Worm (Caenorhabditis elegans) whole organism, L3 larva: ENCODE results near the gene F53C3.4.

ENCODE experiments used
- ZK546.5 ChIP-seq: sonication (generic microtip); optimal IDR thresholded peaks from 2 replicates; lab custom pipeline; 2017; ENCODE audit warnings: missing biosample characterization, missing genetic modification characterization
- aly-2 ChIP-seq: fragments of 150-350 bp; optimal IDR thresholded peaks from 2 replicates; lab custom pipeline; 2014; ENCODE audit warnings: missing biosample characterization, missing genetic modification characterization
- ama-1 ChIP-seq: fragments of 150-350 bp; optimal IDR thresholded peaks from 2 replicates; lab custom pipeline; 2018
- ceh-28 ChIP-seq: fragments of 150-350 bp; optimal IDR thresholded peaks from 2 replicates; lab custom pipeline; 2014; ENCODE audit warnings: missing biosample characterization, missing genetic modification reagents, missing genetic modification characterization
- ceh-82 ChIP-seq: fragments of 150-350 bp; optimal IDR thresholded peaks from 2 replicates; lab custom pipeline; 2014; ENCODE audit warnings: missing biosample characterization, missing genetic modification characterization
- ceh-9 ChIP-seq: sonication (generic microtip); optimal IDR thresholded peaks from 2 replicates; lab custom pipeline; 2018; ENCODE audit warnings: missing biosample characterization, missing genetic modification characterization
- daf-12 ChIP-seq: fragments of 150-350 bp; optimal IDR thresholded peaks from 2 replicates; lab custom pipeline; 2014; ENCODE audit warnings: missing biosample characterization, missing genetic modification reagents, missing genetic modification characterization
- egl-27 ChIP-seq: sonication (generic microtip); optimal IDR thresholded peaks from 4 replicates; lab custom pipeline; 2017; ENCODE audit warnings: missing biosample characterization, missing genetic modification reagents, missing genetic modification characterization
- egl-5 ChIP-seq: fragments of 150-350 bp; optimal IDR thresholded peaks from 2 replicates; lab custom pipeline; 2017; ENCODE audit warnings: missing biosample characterization, missing genetic modification reagents, missing genetic modification characterization, inconsistent platforms
- elt-1 ChIP-seq: fragments of 150-350 bp; optimal IDR thresholded peaks from 2 replicates; lab custom pipeline; 2014; ENCODE audit warnings: missing biosample characterization, missing genetic modification characterization
- elt-3 ChIP-seq, 3 experiments: fragments of 150-350 bp in 1 of 3; sonication (generic microtip) in 2 of 3; optimal IDR thresholded peaks; 2 replicates in 2 of 3; 4 replicates in 1 of 3; lab custom pipeline; 2014 to 2017; ENCODE audit warnings: missing biosample characterization in 3 of 3, missing genetic modification characterization in 3 of 3
- eor-1 ChIP-seq, 2 experiments: fragments of 150-350 bp; optimal IDR thresholded peaks; 2 replicates each; lab custom pipeline; 2014 to 2018; ENCODE audit warnings: missing biosample characterization in 2 of 2, missing genetic modification characterization in 2 of 2
- fkh-10 ChIP-seq: sonication (generic microtip); optimal IDR thresholded peaks from 2 replicates; lab custom pipeline; 2017; ENCODE audit warnings: missing biosample characterization, missing genetic modification reagents, missing genetic modification characterization
- fos-1 ChIP-seq: fragments of 150-350 bp; optimal IDR thresholded peaks from 2 replicates; lab custom pipeline; 2014; ENCODE audit warnings: missing biosample characterization, missing genetic modification characterization
- hmg-11 ChIP-seq: sonication (generic microtip); optimal IDR thresholded peaks from 2 replicates; lab custom pipeline; 2016; ENCODE audit warnings: missing genetic modification characterization, missing compliant biosample characterization
- lin-39 ChIP-seq: fragments of 150-350 bp; optimal IDR thresholded peaks from 2 replicates; lab custom pipeline; 2018; ENCODE audit warnings: missing biosample characterization, missing genetic modification reagents, missing genetic modification characterization
- lsy-12 ChIP-seq: sonication (generic microtip); optimal IDR thresholded peaks from 2 replicates; lab custom pipeline; 2016; ENCODE audit warnings: mild to moderate bottlenecking, missing genetic modification characterization, missing compliant biosample characterization
- mdl-1 ChIP-seq: fragments of 150-350 bp; optimal IDR thresholded peaks from 2 replicates; lab custom pipeline; 2014; ENCODE audit warnings: missing biosample characterization, missing genetic modification characterization
- mml-1 ChIP-seq: fragments of 150-350 bp; sonication (generic microtip); optimal IDR thresholded peaks from 3 replicates; lab custom pipeline; 2014; ENCODE audit warnings: missing biosample characterization, missing genetic modification characterization
- nfya-1 ChIP-seq: sonication (generic microtip); optimal IDR thresholded peaks from 2 replicates; lab custom pipeline; 2017; ENCODE audit warnings: missing genetic modification characterization, mild to moderate bottlenecking, missing compliant biosample characterization, antibody characterized with exemption, moderate library complexity; ENCODE audit not compliant: insufficient read depth
- nhr-11 ChIP-seq: fragments of 150-350 bp; optimal IDR thresholded peaks from 2 replicates; lab custom pipeline; 2014; ENCODE audit warnings: missing biosample characterization, missing genetic modification characterization
- nhr-12 ChIP-seq: fragments of 150-350 bp; optimal IDR thresholded peaks from 2 replicates; lab custom pipeline; 2014; ENCODE audit warnings: missing biosample characterization, missing genetic modification characterization
- nhr-23 ChIP-seq: fragments of 150-350 bp; optimal IDR thresholded peaks from 2 replicates; lab custom pipeline; 2014; ENCODE audit warnings: missing biosample characterization, missing genetic modification reagents, missing genetic modification characterization
- nhr-237 ChIP-seq: fragments of 150-350 bp; optimal IDR thresholded peaks from 2 replicates; lab custom pipeline; 2014; ENCODE audit warnings: missing biosample characterization, missing genetic modification characterization
- nhr-25 ChIP-seq: sonication (generic microtip); optimal IDR thresholded peaks from 2 replicates; lab custom pipeline; 2017; ENCODE audit warnings: missing biosample characterization, missing genetic modification characterization
- nhr-28 ChIP-seq: fragments of 150-350 bp; optimal IDR thresholded peaks from 2 replicates; lab custom pipeline; 2014; ENCODE audit warnings: missing biosample characterization, missing genetic modification characterization
- nhr-43 ChIP-seq: sonication (generic microtip); optimal IDR thresholded peaks from 2 replicates; lab custom pipeline; 2016; ENCODE audit warnings: mild to moderate bottlenecking, missing genetic modification characterization, missing compliant biosample characterization; ENCODE audit not compliant: poor library complexity, severe bottlenecking
- nhr-67 ChIP-seq: fragments of 150-350 bp; optimal IDR thresholded peaks from 2 replicates; lab custom pipeline; 2014; ENCODE audit warnings: missing biosample characterization, missing genetic modification characterization
- nhr-76 ChIP-seq: fragments of 150-350 bp; sonication (generic microtip); optimal IDR thresholded peaks from 5 replicates; lab custom pipeline; 2014; ENCODE audit warnings: missing biosample characterization, missing genetic modification characterization
- pha-4 ChIP-seq: fragments of 150-350 bp; optimal IDR thresholded peaks from 2 replicates; lab custom pipeline; 2014; ENCODE audit warnings: missing biosample characterization, missing genetic modification reagents, missing genetic modification characterization
- sea-2 ChIP-seq: fragments of 150-350 bp; sonication (generic microtip); optimal IDR thresholded peaks from 4 replicates; lab custom pipeline; 2014; ENCODE audit warnings: missing biosample characterization, missing genetic modification reagents, missing genetic modification characterization
- snpc-4 ChIP-seq: fragments of 150-350 bp; optimal IDR thresholded peaks from 2 replicates; lab custom pipeline; 2014; ENCODE audit warnings: missing biosample characterization, missing genetic modification characterization
- tbx-2 ChIP-seq: sonication (generic microtip); optimal IDR thresholded peaks from 2 replicates; lab custom pipeline; 2016; ENCODE audit warnings: mild to moderate bottlenecking, missing genetic modification characterization, missing compliant biosample characterization
- unc-39 ChIP-seq: sonication (generic microtip); optimal IDR thresholded peaks from 4 replicates; lab custom pipeline; 2017; ENCODE audit warnings: missing biosample characterization, missing genetic modification characterization
- unc-62 ChIP-seq: fragments of 150-350 bp; sonication (generic microtip); optimal IDR thresholded peaks from 4 replicates; lab custom pipeline; 2014; ENCODE audit warnings: missing biosample characterization, missing genetic modification reagents, missing genetic modification characterization
- zag-1 ChIP-seq: fragments of 150-350 bp; optimal IDR thresholded peaks from 2 replicates; lab custom pipeline; 2014; ENCODE audit warnings: missing biosample characterization, missing genetic modification characterization
- ztf-11 ChIP-seq: fragments of 150-350 bp; optimal IDR thresholded peaks from 2 replicates; lab custom pipeline; 2014; ENCODE audit warnings: missing biosample characterization, missing genetic modification characterization
- ztf-4 ChIP-seq: fragments of 150-350 bp; optimal IDR thresholded peaks from 2 replicates; lab custom pipeline; 2014; ENCODE audit warnings: missing biosample characterization, missing genetic modification characterization

F53C3.4 gene

DNA sequence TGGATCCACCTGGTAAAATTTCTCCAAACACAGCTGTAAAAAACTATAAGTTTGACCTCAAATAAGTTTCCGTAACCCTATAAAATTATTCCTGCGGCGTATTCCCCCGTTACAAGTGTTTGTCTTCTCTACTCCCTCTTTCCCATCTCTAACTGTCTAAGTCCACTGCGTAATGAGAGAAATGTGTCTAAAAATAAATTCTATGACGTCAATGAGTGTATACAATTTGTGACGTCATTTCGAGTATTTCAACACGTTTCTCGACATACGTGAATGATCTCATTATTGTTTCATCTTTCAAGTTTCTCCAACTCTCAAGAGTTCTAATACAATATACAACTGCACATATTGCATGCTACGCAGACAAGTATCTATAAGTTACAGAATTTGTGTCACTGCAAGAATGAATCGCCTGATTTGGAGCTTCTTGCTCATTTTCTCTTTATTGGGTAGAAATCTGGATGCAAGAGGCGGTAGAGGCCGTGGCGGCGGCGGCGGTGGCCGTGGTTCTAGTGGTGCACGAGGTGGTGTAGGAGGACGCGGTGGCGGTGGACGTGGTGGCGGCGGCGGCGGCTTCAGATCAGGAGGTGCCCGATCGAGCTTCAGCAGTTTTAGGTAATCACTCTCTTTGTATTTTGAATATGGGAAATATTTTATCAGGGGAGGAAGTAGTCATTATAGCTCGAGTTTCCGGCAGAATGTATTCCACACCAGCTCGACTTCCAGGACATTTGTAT is 3.3 kb upstream of the F53C3.4 start, which contains the start of gene F53C3.6 (continued):
- TF ChIP-seq nfya-1 (tag; lab: Kevin White, UChicago) (peak; percentile 65), nhr-28 (tag; lab: Kevin White, UChicago) (no peak), ztf-4 (tag; lab: Kevin White, UChicago) (no peak), pha-4 (no peak), snpc-4 (no peak), mml-1 (tag; lab: Kevin White, UChicago) (no peak), egl-27 (tag; lab: Kevin White, UChicago) (peak; percentile 40), nhr-23 (no peak), fkh-10 (GFP tag; lab: Kevin White, UChicago) (no peak), elt-3 (tag; optimal IDR thresholded peaks at IDR 0.05; lab: Kevin White, UChicago) (no peak), egl-5 (peak; percentile 52), nhr-67 (tag; lab: Kevin White, UChicago) (no peak), eor-1 (tag; optimal IDR thresholded peaks at IDR 0.05; lab: Kevin White, UChicago) (no peak), sea-2 (GFP tag; lab: Kevin White, UChicago) (no peak), ceh-28 (tag; lab: Kevin White, UChicago) (peak; percentile 37), ztf-11 (no peak), nhr-11 (no peak), mdl-1 (peak; percentile 16), nhr-12 (tag; lab: Kevin White, UChicago) (no peak)

DNA sequence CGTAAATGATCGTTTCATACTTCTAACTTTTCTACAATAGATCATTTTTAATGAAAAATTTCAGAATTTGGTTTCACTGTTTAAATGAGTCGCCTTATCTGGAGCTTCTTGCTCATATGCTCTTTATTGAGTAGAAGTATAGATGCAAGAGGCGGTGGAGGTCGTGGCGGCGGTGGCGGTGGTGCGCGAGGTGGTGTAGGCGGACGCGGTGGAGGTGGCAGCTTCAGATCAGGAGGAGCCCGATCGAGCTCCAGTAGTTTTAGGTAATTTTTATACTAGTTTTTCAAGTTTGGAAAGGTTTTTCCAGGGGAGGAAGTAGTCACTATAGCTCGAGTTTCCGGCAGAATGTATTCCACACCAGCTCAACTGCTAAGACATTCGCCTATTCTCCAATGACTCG is 1.6 kb downstream of the F53C3.4 start, which contains the start of gene F53C3.3:
Gene F53C3.3, plus strand, starts transcription at position 59 of the 400 bp plus-strand sequence.
- TF ChIP-seq ama-1 (no peak), egl-5 (no peak), zag-1 (no peak), nhr-12 (tag; lab: Kevin White, UChicago) (no peak), ceh-9 (tag; lab: Kevin White, UChicago) (no peak), hmg-11 (tag; lab: Kevin White, UChicago) (no peak), fos-1 (tag; lab: Kevin White, UChicago) (no peak), eor-1 (tag; optimal IDR thresholded peaks at IDR 0.05; lab: Kevin White, UChicago) (no peak), nfya-1 (tag; lab: Kevin White, UChicago) (no peak), ZK546.5 (tag; lab: Kevin White, UChicago) (no peak), tbx-2 (tag; lab: Kevin White, UChicago) (no peak), aly-2 (no peak), nhr-43 (no peak), unc-62 (GFP tag; lab: Kevin White, UChicago) (no peak), daf-12 (tag; lab: Kevin White, UChicago) (no peak), sea-2 (GFP tag; lab: Kevin White, UChicago) (no peak), lin-39 (tag; lab: Kevin White, UChicago) (no peak)

DNA sequence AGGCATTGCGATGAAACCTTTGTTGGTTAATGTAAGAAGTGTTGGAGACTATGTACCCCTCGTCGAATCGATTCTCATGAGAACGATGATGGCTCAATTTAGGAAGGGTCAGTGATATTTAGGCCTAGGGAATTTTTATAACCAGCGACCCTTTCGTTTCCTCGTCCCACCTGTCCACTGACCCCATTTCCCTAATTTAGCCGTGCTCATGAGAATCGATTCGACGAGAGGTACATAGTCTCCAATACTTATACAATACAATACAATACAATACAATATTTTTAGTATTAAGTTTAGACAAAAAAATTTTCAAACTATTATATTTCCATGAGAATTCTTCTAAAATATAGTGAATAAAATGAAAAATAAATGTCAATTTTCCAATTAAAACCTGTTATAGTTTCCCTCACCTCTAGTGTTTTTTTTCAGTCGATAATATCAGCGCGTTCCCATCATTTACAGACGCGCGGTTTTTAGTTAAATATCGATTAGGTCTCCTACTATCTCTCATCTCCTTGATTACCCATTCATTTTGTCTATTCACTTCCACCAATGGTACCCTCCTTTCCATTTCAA is 5.5 kb downstream of the F53C3.4 start, which contains the start of the genes F53C3.11 and fbxb-103:
Gene F53C3.11, minus strand, starts transcription at position 101 of the 576 bp plus-strand sequence.
Gene fbxb-103, plus strand, starts transcription at position 526 of the 576 bp plus-strand sequence.
- no peak for TF ChIP-seq elt-1
- no peak for TF ChIP-seq snpc-4
- no peak for TF ChIP-seq eor-1 (tag; optimal IDR thresholded peaks at IDR 0.05; lab: Kevin White, UChicago)
- TF ChIP-seq egl-27 (tag; lab: Kevin White, UChicago), result no peak
- no peak for TF ChIP-seq nhr-23
- no peak for TF ChIP-seq lsy-12 (tag; lab: Kevin White, UChicago)
- TF ChIP-seq nhr-43, result no peak
- TF ChIP-seq unc-62 (GFP tag; lab: Kevin White, UChicago), result no peak
- no peak for TF ChIP-seq ceh-82 (tag; lab: Kevin White, UChicago)
- no peak for TF ChIP-seq daf-12 (tag; lab: Kevin White, UChicago)
- no peak for TF ChIP-seq mml-1 (tag; lab: Kevin White, UChicago)
- no peak for TF ChIP-seq fos-1 (tag; lab: Kevin White, UChicago)
- TF ChIP-seq nhr-237 (tag; lab: Kevin White, UChicago), result no peak
- TF ChIP-seq nhr-76 (tag; lab: Kevin White, UChicago), result no peak
- TF ChIP-seq nhr-25 (tag; lab: Kevin White, UChicago), result no peak
- TF ChIP-seq ceh-9 (tag; lab: Kevin White, UChicago), result no peak
- TF ChIP-seq unc-39, result no peak
- TF ChIP-seq nfya-1 (tag; lab: Kevin White, UChicago), result no peak
- no peak for TF ChIP-seq ama-1
- TF ChIP-seq egl-5, result no peak
- TF ChIP-seq, all 47 proteins: peak for 0
